Fruit fly (Drosophila melanogaster) whole organism, wandering third instar larva: ENCODE results near the gene ppk19.

Experiments used
- CG9705 ChIP-seq: fragments of 200-800 bp; sonication (Bioruptor generic); optimal IDR thresholded peaks from 2 replicates; lab custom pipeline; 2018; ENCODE audit warnings: missing biosample characterization, mild to moderate bottlenecking, missing genetic modification characterization
- CrebA ChIP-seq: fragments of 200-800 bp; sonication (Bioruptor generic); optimal IDR thresholded peaks from 2 replicates; lab custom pipeline; 2016; ENCODE audit warnings: missing biosample characterization, mild to moderate bottlenecking, missing genetic modification characterization, borderline replicate concordance
- Dfd ChIP-seq: fragments of >200 bp; optimal IDR thresholded peaks from 2 replicates; lab custom pipeline; 2017; ENCODE audit warnings: missing biosample characterization, missing genetic modification characterization
- HLH106 ChIP-seq: fragments of 200-800 bp; optimal IDR thresholded peaks from 3 replicates; lab custom pipeline; 2019; ENCODE audit warnings: missing biosample characterization, mild to moderate bottlenecking, missing genetic modification characterization, moderate library complexity
- Hr78 ChIP-seq: fragments of >200 bp; optimal IDR thresholded peaks from 2 replicates; lab custom pipeline; 2017; ENCODE audit warnings: missing biosample characterization, missing genetic modification characterization
- Hr83 ChIP-seq: fragments of 200-300 bp; sonication (Bioruptor generic); optimal IDR thresholded peaks from 2 replicates; lab custom pipeline; 2016; ENCODE audit warnings: missing biosample characterization, mild to moderate bottlenecking, missing genetic modification characterization, moderate library complexity; ENCODE audit not compliant: poor library complexity, severe bottlenecking
- Jra ChIP-seq: sonication (Bioruptor generic); optimal IDR thresholded peaks from 2 replicates; lab custom pipeline; 2016; ENCODE audit warnings: missing biosample characterization, missing genetic modification characterization
- Mio ChIP-seq: sonication (Bioruptor generic); optimal IDR thresholded peaks from 2 replicates; lab custom pipeline; 2016; ENCODE audit warnings: missing biosample characterization, missing genetic modification characterization
- N ChIP-seq: fragments of >200 bp; optimal IDR thresholded peaks from 2 replicates; lab custom pipeline; 2018; ENCODE audit warnings: missing biosample characterization, missing external identifiers, missing genetic modification characterization
- OdsH ChIP-seq: fragments of 200-800 bp; sonication (Bioruptor generic); optimal IDR thresholded peaks from 2 replicates; lab custom pipeline; 2016; ENCODE audit warnings: missing biosample characterization, mild to moderate bottlenecking, missing genetic modification characterization
- Rel ChIP-seq, 2 experiments: fragments of 200-800 bp; sonication (Bioruptor generic) in 1 of 2; optimal IDR thresholded peaks; 2 replicates in 1 of 2; 3 replicates in 1 of 2; lab custom pipeline; 2016 to 2019; ENCODE audit warnings: mild to moderate bottlenecking in 2 of 2, missing biosample characterization in 2 of 2, missing genetic modification characterization in 2 of 2, moderate library complexity in 1 of 2
- Sp1 ChIP-seq: fragments of 200-800 bp; sonication (Bioruptor generic); optimal IDR thresholded peaks from 3 replicates; lab custom pipeline; 2019; ENCODE audit warnings: missing biosample characterization, mild to moderate bottlenecking, missing genetic modification characterization, moderate library complexity
- Vsx2 ChIP-seq: fragments of 200-300, 225-300 bp; sonication (Bioruptor generic); optimal IDR thresholded peaks from 2 replicates; lab custom pipeline; 2018; ENCODE audit warnings: missing biosample characterization, missing genetic modification characterization; ENCODE audit not compliant: partially characterized antibody
- br ChIP-seq: fragments of 200-800 bp; sonication (Bioruptor generic); optimal IDR thresholded peaks from 2 replicates; lab custom pipeline; 2016; ENCODE audit warnings: missing biosample characterization, missing genetic modification characterization
- brk ChIP-seq: fragments of 200-800 bp; sonication (Bioruptor generic); optimal IDR thresholded peaks from 2 replicates; lab custom pipeline; 2016; ENCODE audit warnings: missing biosample characterization, mild to moderate bottlenecking, missing genetic modification characterization
- dl ChIP-seq, 2 experiments: fragments of 175-275, 200-275 bp in 1 of 2; fragments of 200-275 bp in 1 of 2; sonication (Bioruptor generic); optimal IDR thresholded peaks; lab custom pipeline; 2018; ENCODE audit warnings: mild to moderate bottlenecking in 2 of 2, missing biosample characterization in 2 of 2, missing genetic modification characterization in 2 of 2, moderate library complexity in 2 of 2; ENCODE audit not compliant: partially characterized antibody in 2 of 2, insufficient read depth in 1 of 2
- dmrt93B ChIP-seq: fragments of 200-800 bp; sonication (Bioruptor generic); optimal IDR thresholded peaks from 2 replicates; lab custom pipeline; 2018; ENCODE audit warnings: missing biosample characterization, mild to moderate bottlenecking, missing genetic modification characterization
- dsf ChIP-seq: sonication (Bioruptor generic); optimal IDR thresholded peaks from 2 replicates; lab custom pipeline; 2016; ENCODE audit warnings: missing biosample characterization, missing genetic modification characterization, borderline replicate concordance
- ey ChIP-seq: fragments of 200-800 bp; sonication (Bioruptor generic); optimal IDR thresholded peaks from 2 replicates; lab custom pipeline; 2016; ENCODE audit warnings: missing biosample characterization, missing genetic modification characterization
- foxo ChIP-seq, 2 experiments: fragments of 200-800 bp; sonication (Bioruptor generic); optimal IDR thresholded peaks; 2 replicates in 1 of 2; 3 replicates in 1 of 2; lab custom pipeline; 2016 to 2017; ENCODE audit warnings: missing biosample characterization in 2 of 2, missing genetic modification characterization in 2 of 2
- fru ChIP-seq: fragments of 200-800 bp; sonication (Bioruptor generic); optimal IDR thresholded peaks from 3 replicates; lab custom pipeline; 2016; ENCODE audit warnings: missing biosample characterization, mild to moderate bottlenecking, missing genetic modification characterization
- h ChIP-seq: fragments of 200-800 bp; sonication (Bioruptor generic); optimal IDR thresholded peaks from 3 replicates; lab custom pipeline; 2016; ENCODE audit warnings: missing biosample characterization, mild to moderate bottlenecking, missing genetic modification characterization
- jim ChIP-seq: fragments of 175-275, 200-325 bp; sonication (Bioruptor generic); optimal IDR thresholded peaks from 2 replicates; lab custom pipeline; 2016; ENCODE audit warnings: missing biosample characterization, mild to moderate bottlenecking, missing genetic modification characterization
- lola ChIP-seq: fragments of >200 bp; optimal IDR thresholded peaks from 2 replicates; lab custom pipeline; 2017; ENCODE audit warnings: missing biosample characterization, missing genetic modification characterization
- pan ChIP-seq: fragments of >200 bp; optimal IDR thresholded peaks from 2 replicates; lab custom pipeline; 2017
- psq ChIP-seq: fragments of 200-800 bp; sonication (Bioruptor generic); optimal IDR thresholded peaks from 3 replicates; lab custom pipeline; 2017; ENCODE audit warnings: missing biosample characterization, mild to moderate bottlenecking, missing genetic modification characterization, moderate library complexity
- rgr ChIP-seq: fragments of 200-800 bp; sonication (Bioruptor generic); optimal IDR thresholded peaks from 3 replicates; lab custom pipeline; 2016; ENCODE audit warnings: missing biosample characterization, mild to moderate bottlenecking, missing genetic modification characterization
- sage ChIP-seq: fragments of 200-800 bp; sonication (Bioruptor generic); optimal IDR thresholded peaks from 2 replicates; lab custom pipeline; 2016; ENCODE audit warnings: missing biosample characterization, mild to moderate bottlenecking, missing genetic modification characterization
- sv ChIP-seq: fragments of 200-800 bp; sonication (Bioruptor generic); optimal IDR thresholded peaks from 3 replicates; lab custom pipeline; 2016; ENCODE audit warnings: missing biosample characterization, missing genetic modification characterization
- tai ChIP-seq: sonication (Bioruptor generic); optimal IDR thresholded peaks from 2 replicates; lab custom pipeline; 2016; ENCODE audit warnings: missing biosample characterization, missing genetic modification characterization
- usp ChIP-seq: fragments of >200 bp; optimal IDR thresholded peaks from 2 replicates; lab custom pipeline; 2017; ENCODE audit warnings: missing biosample characterization, missing genetic modification characterization

Gene ppk19

DNA sequence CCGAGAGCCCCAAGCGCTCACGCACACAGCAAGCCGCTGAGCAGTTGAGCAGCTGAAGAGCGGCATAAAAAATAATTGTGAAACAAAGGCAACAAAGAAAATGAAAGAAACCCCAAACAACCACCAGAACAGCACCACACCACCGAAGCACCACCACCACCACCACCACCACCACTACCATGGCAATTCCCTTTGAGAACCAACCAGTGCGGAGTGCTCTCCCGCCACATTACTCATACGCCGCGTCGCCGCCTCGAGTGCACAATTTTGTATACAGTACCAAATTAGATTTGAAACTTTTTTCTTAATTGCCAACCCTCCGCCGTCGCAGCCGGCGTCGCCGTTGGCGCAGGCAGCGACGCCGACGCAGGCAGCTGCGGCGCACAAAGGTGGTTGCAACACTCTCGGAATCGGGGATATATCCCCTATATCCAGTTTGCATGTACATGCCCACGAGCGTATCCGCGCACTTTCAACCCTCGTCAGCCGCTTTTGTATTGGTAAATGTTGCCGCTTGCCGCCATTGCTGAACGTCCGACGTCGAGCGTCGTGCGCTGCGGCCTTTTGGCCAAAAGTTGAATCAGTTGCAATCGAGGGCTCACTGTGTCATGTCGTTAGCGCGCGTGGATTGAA, 19.9 kb downstream of the ppk19 start, which contains the start of gene dmrt99B:
dmrt99B (plus strand) TSS at position 583 of the 633 bp plus-strand sequence.
- TF ChIP-seq Dfd (GFP tag; lab: Kevin White, UChicago) (peak; percentile 23), CrebA (GFP tag; lab: Kevin White, UChicago) (no peak)

DNA sequence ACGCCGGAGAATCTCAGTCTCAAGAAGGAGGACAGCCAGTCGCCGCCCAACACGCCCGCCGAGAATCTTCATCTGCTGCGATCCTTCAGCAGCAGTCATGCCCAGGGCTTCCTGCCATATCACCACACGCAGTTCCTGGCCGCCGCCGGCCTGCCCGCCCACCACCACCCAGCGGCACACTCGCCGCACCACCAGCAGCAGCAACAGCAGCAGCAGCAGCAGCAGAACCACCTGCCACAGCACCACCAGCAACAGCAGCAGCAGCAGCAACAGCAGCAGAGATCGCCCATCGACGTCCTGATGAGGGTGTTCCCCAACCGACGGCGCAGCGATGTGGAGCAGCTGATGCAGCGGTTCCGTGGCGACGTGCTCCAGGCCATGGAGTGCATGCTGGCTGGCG, 23.5 kb downstream of the ppk19 start:
- TF ChIP-seq dsf (GFP tag; lab: Kevin White, UChicago) (no peak), Dfd (GFP tag; lab: Kevin White, UChicago) (peak; percentile 94)
- TF ChIP-seq, all 38 proteins: peak for 1

dm6 chr3R:29696359-29696758, 24.1 kb downstream of the ppk19 start:
- TF ChIP-seq usp: no peak
- TF ChIP-seq Mio (GFP tag; lab: Kevin White, UChicago): no peak
- TF ChIP-seq CrebA (GFP tag; lab: Kevin White, UChicago): no peak
- TF ChIP-seq Jra: no peak
- no peak for TF ChIP-seq Rel (GFP tag; optimal IDR thresholded peaks at IDR 0.05; lab: Kevin White, UChicago)
- no peak for TF ChIP-seq Rel (tag; optimal IDR thresholded peaks at IDR 0.05; lab: Kevin White, UChicago)

dm6 chr3R:29697841-29698240, 25.6 kb downstream of the ppk19 start:
- no peak for TF ChIP-seq sage (GFP tag; lab: Kevin White, UChicago)
- no peak for TF ChIP-seq jim (GFP tag; lab: Kevin White, UChicago)
- no peak for TF ChIP-seq br (GFP tag; lab: Kevin White, UChicago)
- TF ChIP-seq N: no peak
- TF ChIP-seq lola (GFP tag; lab: Kevin White, UChicago): no peak
- TF ChIP-seq psq (GFP tag; lab: Kevin White, UChicago): no peak
- TF ChIP-seq dl (GFP tag; optimal IDR thresholded peaks at IDR 0.05; lab: Kevin White, UChicago; ENCODE audit: insufficient read depth in 1 of 2, partially characterized antibody in 2 of 2): no peak
- no peak for TF ChIP-seq tai
- no peak for TF ChIP-seq Hr83 (GFP tag; lab: Kevin White, UChicago)
- TF ChIP-seq CG9705 (GFP tag; lab: Kevin White, UChicago): no peak
- TF ChIP-seq rgr (GFP tag; lab: Kevin White, UChicago): no peak
- TF ChIP-seq HLH106 (tag; lab: Kevin White, UChicago): no peak
- no peak for TF ChIP-seq foxo (GFP tag; optimal IDR thresholded peaks at IDR 0.05; lab: Kevin White, UChicago)
- TF ChIP-seq Vsx2: no peak
- no peak for TF ChIP-seq Dfd (GFP tag; lab: Kevin White, UChicago)
- TF ChIP-seq fru (GFP tag; lab: Kevin White, UChicago): no peak
- TF ChIP-seq dmrt93B (GFP tag; lab: Kevin White, UChicago): no peak
- TF ChIP-seq, all 38 proteins: peak for 0

- TF ChIP-seq Hr83 (GFP tag; lab: Kevin White, UChicago) (no peak), pan (no peak), Hr78 (no peak), Sp1 (GFP tag; lab: Kevin White, UChicago) (no peak), CrebA (GFP tag; lab: Kevin White, UChicago) (no peak), usp (no peak), brk (GFP tag; lab: Kevin White, UChicago) (no peak), fru (GFP tag; lab: Kevin White, UChicago) (no peak), h (no peak), sv (no peak), Vsx2 (no peak), tai (no peak), dsf (GFP tag; lab: Kevin White, UChicago) (no peak), foxo (GFP tag; optimal IDR thresholded peaks at IDR 0.05; lab: Kevin White, UChicago) (no peak), dmrt93B (GFP tag; lab: Kevin White, UChicago) (no peak), Dfd (GFP tag; lab: Kevin White, UChicago) (no peak), ey (no peak), OdsH (GFP tag; lab: Kevin White, UChicago) (no peak)
Observed at dm6 chr3R:29699220-29699619, 27.0 kb downstream of the ppk19 start.
